Fruit fly (Drosophila melanogaster) whole organism, embryonic: ENCODE data around the gene CG14450.

Experiments used
- B-H2 ChIP-seq: fragments of 200-800 bp; sonication (Bioruptor generic); optimal IDR thresholded peaks from 2 replicates; lab custom pipeline; 2018; ENCODE audit warnings: missing biosample characterization, mild to moderate bottlenecking, missing genetic modification characterization
- CG10267 ChIP-seq: fragments of 200-800 bp; sonication (Bioruptor generic); optimal IDR thresholded peaks from 2 replicates; lab custom pipeline; 2018; ENCODE audit warnings: missing biosample characterization, mild to moderate bottlenecking, missing genetic modification characterization, moderate library complexity
- CG12155 ChIP-seq: fragments of 200-800 bp; sonication (Bioruptor generic); optimal IDR thresholded peaks from 3 replicates; lab custom pipeline; 2016; ENCODE audit warnings: missing biosample characterization, missing genetic modification characterization
- CG13424 ChIP-seq: fragments of 200-800 bp; sonication (Bioruptor generic); optimal IDR thresholded peaks from 2 replicates; lab custom pipeline; 2019; ENCODE audit warnings: missing biosample characterization, mild to moderate bottlenecking, missing genetic modification characterization, moderate library complexity
- CG13775 ChIP-seq: fragments of 200-800 bp; sonication (Bioruptor generic); optimal IDR thresholded peaks from 3 replicates; lab custom pipeline; 2017; ENCODE audit warnings: missing biosample characterization, mild to moderate bottlenecking, missing genetic modification characterization
- CG13894 ChIP-seq: fragments of 200-800 bp; sonication (Bioruptor generic); optimal IDR thresholded peaks from 3 replicates; lab custom pipeline; 2018; ENCODE audit warnings: missing biosample characterization, mild to moderate bottlenecking, missing genetic modification characterization, moderate library complexity
- CG15011 ChIP-seq: fragments of 200-800 bp; sonication (Bioruptor generic); optimal IDR thresholded peaks from 3 replicates; lab custom pipeline; 2018; ENCODE audit warnings: missing biosample characterization, mild to moderate bottlenecking, missing genetic modification characterization
- CG15479 ChIP-seq: fragments of 200-800 bp; sonication (Bioruptor generic); optimal IDR thresholded peaks from 3 replicates; lab custom pipeline; 2019; ENCODE audit warnings: missing biosample characterization, mild to moderate bottlenecking, missing genetic modification characterization, moderate library complexity
- CG17359 ChIP-seq: fragments of 200-800 bp; sonication (Bioruptor generic); optimal IDR thresholded peaks from 3 replicates; lab custom pipeline; 2018; ENCODE audit warnings: missing biosample characterization, mild to moderate bottlenecking, missing genetic modification characterization, moderate library complexity
- CG1792 ChIP-seq: fragments of 200-800 bp; sonication (Bioruptor generic); optimal IDR thresholded peaks from 2 replicates; lab custom pipeline; 2016; ENCODE audit warnings: missing biosample characterization, missing genetic modification characterization
- CG18262 ChIP-seq: fragments of 200-800 bp; optimal IDR thresholded peaks from 3 replicates; lab custom pipeline; 2019; ENCODE audit warnings: missing biosample characterization, mild to moderate bottlenecking, missing genetic modification characterization, moderate library complexity
- CG1832 ChIP-seq: fragments of 200-800 bp; sonication (Bioruptor generic); optimal IDR thresholded peaks from 2 replicates; lab custom pipeline; 2017; ENCODE audit warnings: missing biosample characterization, mild to moderate bottlenecking, missing genetic modification characterization, inconsistent platforms
- CG18764 ChIP-seq: fragments of 200-800 bp; sonication (Bioruptor generic); optimal IDR thresholded peaks from 3 replicates; lab custom pipeline; 2016; ENCODE audit warnings: missing biosample characterization, missing genetic modification characterization
- CG31388 ChIP-seq: fragments of 200-800 bp; sonication (Bioruptor generic); optimal IDR thresholded peaks from 2 replicates; lab custom pipeline; 2016; ENCODE audit warnings: missing biosample characterization, missing genetic modification characterization
- CG4617 ChIP-seq: fragments of 200-800 bp; sonication (Bioruptor generic); optimal IDR thresholded peaks from 3 replicates; lab custom pipeline; 2016; ENCODE audit warnings: missing biosample characterization, missing genetic modification characterization, borderline replicate concordance
- CG6254 ChIP-seq: fragments of 200-800 bp; sonication (Bioruptor generic); optimal IDR thresholded peaks from 3 replicates; lab custom pipeline; 2017; ENCODE audit warnings: mild to moderate bottlenecking, missing biosample characterization, missing genetic modification reagents, missing genetic modification characterization
- D ChIP-seq, 2 experiments: fragments of 200-800 bp in 1 of 2; fragments of >200 bp in 1 of 2; sonication (Bioruptor generic) in 1 of 2; optimal IDR thresholded peaks; 2 replicates in 1 of 2; 3 replicates in 1 of 2; lab custom pipeline; 2017; ENCODE audit warnings: mild to moderate bottlenecking in 1 of 2, missing biosample characterization in 1 of 2, missing genetic modification characterization in 1 of 2, missing genetic modification reagents in 1 of 2
- Dref ChIP-seq: fragments of 200-800 bp; sonication (Bioruptor generic); IDR thresholded peaks from 2 replicates; pipeline ENCODE4 v1.3.6; 2022; ENCODE audit warnings: missing biosample characterization, missing genetic modification characterization
- Hmr ChIP-seq: fragments of 200-800 bp; sonication (Bioruptor generic); optimal IDR thresholded peaks from 3 replicates; lab custom pipeline; 2017; ENCODE audit warnings: mild to moderate bottlenecking, missing biosample characterization, missing genetic modification reagents, missing genetic modification characterization
- Hmx ChIP-seq: fragments of 200-800 bp; sonication (Bioruptor generic); optimal IDR thresholded peaks from 2 replicates; lab custom pipeline; 2016; ENCODE audit warnings: missing biosample characterization, missing genetic modification characterization
- Kr ChIP-seq: fragments of 200-800 bp; sonication (Bioruptor generic); optimal IDR thresholded peaks from 2 replicates; lab custom pipeline; 2017; ENCODE audit warnings: missing biosample characterization, mild to moderate bottlenecking, missing genetic modification characterization
- Lhr ChIP-seq: fragments of 200-800 bp; sonication (Bioruptor generic); optimal IDR thresholded peaks from 3 replicates; lab custom pipeline; 2017; ENCODE audit warnings: mild to moderate bottlenecking, missing biosample characterization, missing genetic modification reagents, missing genetic modification characterization
- Lpt ChIP-seq: fragments of >200 bp; optimal IDR thresholded peaks from 2 replicates; lab custom pipeline; 2018; ENCODE audit warnings: missing biosample characterization, missing genetic modification characterization
- MBD-R2 ChIP-seq: fragments of 200-800 bp; sonication (Bioruptor generic); IDR thresholded peaks from 2 replicates; pipeline ENCODE4 v1.3.6; 2022; ENCODE audit warnings: missing biosample characterization, missing genetic modification characterization
- Max ChIP-seq: fragments of 200-800 bp; sonication (Bioruptor generic); optimal IDR thresholded peaks from 2 replicates; lab custom pipeline; 2016; ENCODE audit warnings: missing biosample characterization, mild to moderate bottlenecking, missing genetic modification characterization
- Meics ChIP-seq: fragments of 200-800 bp; sonication (Bioruptor generic); optimal IDR thresholded peaks from 2 replicates; lab custom pipeline; 2017; ENCODE audit warnings: missing biosample characterization, mild to moderate bottlenecking, missing genetic modification characterization
- Oaz ChIP-seq: fragments of 200-800 bp; sonication (Bioruptor generic); IDR thresholded peaks from 2 replicates; pipeline ENCODE4 v1.3.6; 2022; ENCODE audit warnings: missing biosample characterization, missing genetic modification characterization
- Rfx ChIP-seq: fragments of 200-800 bp; sonication (Bioruptor generic); IDR thresholded peaks from 2 replicates; pipeline ENCODE4 v1.3.6; 2022; ENCODE audit warnings: missing biosample characterization, missing genetic modification characterization
- Spps ChIP-seq: fragments of 200-800 bp; sonication (Bioruptor generic); optimal IDR thresholded peaks from 2 replicates; lab custom pipeline; 2018; ENCODE audit warnings: missing biosample characterization, mild to moderate bottlenecking, missing genetic modification characterization
- Ssrp ChIP-seq: fragments of 200-800 bp; sonication (Bioruptor generic); optimal IDR thresholded peaks from 2 replicates; lab custom pipeline; 2018; ENCODE audit warnings: missing biosample characterization, mild to moderate bottlenecking, missing genetic modification characterization, moderate library complexity
- TFAM ChIP-seq: fragments of 200-800 bp; sonication (Bioruptor generic); optimal IDR thresholded peaks from 2 replicates; lab custom pipeline; 2017; ENCODE audit warnings: missing biosample characterization, missing genetic modification characterization, inconsistent platforms
- YL-1 ChIP-seq: fragments of 200-800 bp; sonication (Bioruptor generic); optimal IDR thresholded peaks from 3 replicates; lab custom pipeline; 2017; ENCODE audit warnings: missing biosample characterization, mild to moderate bottlenecking, missing genetic modification characterization
- ara ChIP-seq: fragments of 200-800 bp; sonication (Bioruptor generic); IDR thresholded peaks from 2 replicates; pipeline ENCODE4 v1.3.6; 2022; ENCODE audit warnings: missing biosample characterization, missing genetic modification characterization
- dysf ChIP-seq: fragments of 200-800 bp; sonication (Bioruptor generic); IDR thresholded peaks from 3 replicates; pipeline ENCODE4 v1.3.6; 2022; ENCODE audit warnings: missing biosample characterization, missing genetic modification characterization
- hb ChIP-seq: fragments of 200-800 bp; sonication (Bioruptor generic); IDR thresholded peaks from 3 replicates; pipeline ENCODE4 v1.3.6; 2022; ENCODE audit warnings: missing biosample characterization, missing genetic modification characterization; ENCODE audit not compliant: partially characterized antibody
- hkb ChIP-seq, 2 experiments: fragments of 200-800 bp in 1 of 2; fragments of >200 bp in 1 of 2; sonication (Bioruptor generic) in 1 of 2; IDR thresholded peaks in 1 of 2; optimal IDR thresholded peaks in 1 of 2; 2 replicates each; pipeline versions ENCODE4 v1.3.6 to Lab custom; 2017 to 2022; ENCODE audit warnings: missing biosample characterization in 1 of 2, missing genetic modification characterization in 1 of 2
- lilli ChIP-seq: fragments of 200-800 bp; sonication (Bioruptor generic); optimal IDR thresholded peaks from 3 replicates; lab custom pipeline; 2016; ENCODE audit warnings: missing biosample characterization, missing genetic modification characterization
- mld ChIP-seq: fragments of 200-800 bp; sonication (Bioruptor generic); IDR thresholded peaks from 3 replicates; pipeline ENCODE4 v1.3.6; 2022; ENCODE audit warnings: missing biosample characterization, missing genetic modification characterization; ENCODE audit not compliant: partially characterized antibody
- onecut ChIP-seq: fragments of 200-800 bp; sonication (Bioruptor generic); IDR thresholded peaks from 2 replicates; pipeline ENCODE4 v1.3.6; 2022; ENCODE audit warnings: missing biosample characterization, missing genetic modification characterization
- p53 ChIP-seq: fragments of 200-800 bp; sonication (Bioruptor generic); optimal IDR thresholded peaks from 2 replicates; lab custom pipeline; 2016; ENCODE audit warnings: missing biosample characterization, missing genetic modification characterization
- phol ChIP-seq: fragments of 200-800 bp; sonication (Bioruptor generic); optimal IDR thresholded peaks from 3 replicates; lab custom pipeline; 2018; ENCODE audit warnings: missing biosample characterization, mild to moderate bottlenecking, missing genetic modification characterization, moderate library complexity
- sob ChIP-seq: fragments of 200-800 bp; sonication (Bioruptor generic); IDR thresholded peaks from 2 replicates; pipeline ENCODE4 v1.3.6; 2022; ENCODE audit warnings: missing biosample characterization, missing genetic modification characterization
- sqz ChIP-seq: fragments of 200-800 bp; sonication (Bioruptor generic); optimal IDR thresholded peaks from 3 replicates; lab custom pipeline; 2018; ENCODE audit warnings: missing biosample characterization, mild to moderate bottlenecking, missing genetic modification characterization
- stwl ChIP-seq: fragments of 200-800 bp; sonication (Bioruptor generic); optimal IDR thresholded peaks from 3 replicates; lab custom pipeline; 2018; ENCODE audit warnings: missing biosample characterization, mild to moderate bottlenecking, missing genetic modification characterization, moderate library complexity
- tap ChIP-seq: fragments of 200-800 bp; optimal IDR thresholded peaks from 3 replicates; lab custom pipeline; 2019; ENCODE audit warnings: missing biosample characterization, mild to moderate bottlenecking, missing genetic modification characterization, moderate library complexity
- tin ChIP-seq: fragments of 200-800 bp; sonication (Bioruptor generic); optimal IDR thresholded peaks from 3 replicates; lab custom pipeline; 2016; ENCODE audit warnings: missing biosample characterization, missing genetic modification characterization
- vfl ChIP-seq: fragments of 200-800 bp; sonication (Bioruptor generic); optimal IDR thresholded peaks from 2 replicates; lab custom pipeline; 2016; ENCODE audit warnings: missing biosample characterization, missing genetic modification characterization
- zfh2 ChIP-seq: fragments of 200-800 bp; sonication (Bioruptor generic); optimal IDR thresholded peaks from 2 replicates; lab custom pipeline; 2016; ENCODE audit warnings: missing biosample characterization, missing genetic modification characterization

The CG14450 gene

dm6 chr3L:22741389-22742120, 14.0 kb upstream of the CG14450 start, which contains the start of gene CG7369 (continued):
- TF ChIP-seq Dref (GFP tag; lab: Robert Waterston, UW) (peak; percentile 71), Hmr (GFP tag; lab: Kevin White, UChicago) (peak; percentile 91), CG18764 (GFP tag; lab: Kevin White, UChicago) (peak; percentile 83), CG15011 (GFP tag; lab: Kevin White, UChicago) (peak; percentile 80), lilli (GFP tag; lab: Kevin White, UChicago) (peak; percentile 92), CG10267 (peak; percentile 100), tin (peak; percentile 89), Meics (peak; percentile 84), MBD-R2 (peak; percentile 60), Ssrp (tag; lab: Kevin White, UChicago) (peak; percentile 73), zfh2 (GFP tag; lab: Kevin White, UChicago) (peak; percentile 89), hb (peak; percentile 44; the same call in 2 of the 3 replicates), CG13775 (GFP tag; lab: Kevin White, UChicago) (peak; percentile 92), ara (GFP tag; lab: Robert Waterston, UW) (peak; percentile 67), CG1832 (no peak), sob (GFP tag; lab: Robert Waterston, UW) (peak; percentile 89), Lhr (GFP tag; lab: Kevin White, UChicago) (peak; percentile 80), CG13894 (tag; lab: Kevin White, UChicago) (peak; percentile 81), CG31388 (GFP tag; lab: Kevin White, UChicago) (peak; percentile 59), Spps (tag; lab: Kevin White, UChicago) (peak; percentile 34), B-H2 (peak; percentile 85), sqz (GFP tag; lab: Kevin White, UChicago) (no peak), D (optimal IDR thresholded peaks at IDR 0.05; lab: Kevin White, UChicago) (no peak), D (GFP tag; optimal IDR thresholded peaks at IDR 0.05; lab: Kevin White, UChicago) (peak; percentile 81), CG4617 (GFP tag; lab: Kevin White, UChicago) (peak; percentile 62), Lpt (GFP tag; lab: Kevin White, UChicago) (no peak), vfl (GFP tag; lab: Kevin White, UChicago) (peak; percentile 84), Kr (peak; percentile 28), Max (peak; percentile 88), Oaz (GFP tag; lab: Robert Waterston, UW) (peak; percentile 41; the same call in 1 of the 2 replicates), CG12155 (peak; percentile 90), tap (tag; lab: Kevin White, UChicago) (peak; percentile 24), CG15479 (GFP tag; lab: Kevin White, UChicago) (peak; percentile 64), YL-1 (GFP tag; lab: Kevin White, UChicago) (peak; percentile 74), onecut (GFP tag; lab: Robert Waterston, UW) (peak; percentile 74), hkb (optimal IDR thresholded peaks at IDR 0.05; lab: Kevin White, UChicago) (peak; percentile 72), hkb (GFP tag; IDR thresholded peaks at IDR 0.05; lab: Robert Waterston, UW) (peak; percentile 68), stwl (tag; lab: Kevin White, UChicago) (peak; percentile 74), CG18262 (tag; lab: Kevin White, UChicago) (peak; percentile 81), p53 (GFP tag; lab: Kevin White, UChicago) (peak; percentile 95), phol (tag; lab: Kevin White, UChicago) (peak; percentile 91), TFAM (GFP tag; lab: Kevin White, UChicago) (no peak), mld (GFP tag; lab: Robert Waterston, UW) (peak; percentile 51; the same call in 1 of the 3 replicates), dysf (GFP tag; lab: Robert Waterston, UW) (peak; percentile 84), CG17359 (peak; percentile 65), CG6254 (GFP tag; lab: Kevin White, UChicago) (peak; percentile 45), CG13424 (tag; lab: Kevin White, UChicago) (peak; percentile 81), CG1792 (GFP tag; lab: Kevin White, UChicago) (peak; percentile 67), Hmx (peak; percentile 73), Rfx (GFP tag; lab: Robert Waterston, UW) (peak; percentile 89)
